Worm (Caenorhabditis elegans): Measurements from ENCODE around the gene cdkr-3.

ce11 chrV:20225312-20225711 lies 44.6 kb upstream of the cdkr-3 start:
- TF ChIP-seq hnd-1 (tag; optimal IDR thresholded peaks at IDR 0.05) = no peak
- TF ChIP-seq aly-1 (tag; optimal IDR thresholded peaks at IDR 0.05) = no peak
- no peak for TF ChIP-seq ceh-36 (tag; optimal IDR thresholded peaks at IDR 0.05)
- TF ChIP-seq B0310.2 (tag; optimal IDR thresholded peaks at IDR 0.05) = no peak
- no peak for TF ChIP-seq hmg-4 (GFP tag; optimal IDR thresholded peaks at IDR 0.05)
- TF ChIP-seq ama-1 (optimal IDR thresholded peaks at IDR 0.05) = no peak
- TF ChIP-seq ets-7 (tag; optimal IDR thresholded peaks at IDR 0.05) = no peak
- no peak for TF ChIP-seq tbx-37 (GFP tag; conservative IDR thresholded peaks at IDR 0.05)
- TF ChIP-seq tra-4 (tag; optimal IDR thresholded peaks at IDR 0.05) = no peak
- no peak for TF ChIP-seq F13C5.2 (tag; optimal IDR thresholded peaks at IDR 0.05)
- TF ChIP-seq pes-1 (GFP tag; IDR thresholded peaks at IDR 0.05) = no peak
- no peak for TF ChIP-seq tbx-11 (GFP tag; IDR thresholded peaks at IDR 0.05)
- no peak for TF ChIP-seq scrt-1 (GFP tag; IDR thresholded peaks at IDR 0.05)
- no peak for TF ChIP-seq ceh-13 (GFP tag; optimal IDR thresholded peaks at IDR 0.05)
